Worm (Caenorhabditis elegans) whole organism, young adult: ENCODE results near the gene W07G1.1.

Source experiments
- B0035.1 ChIP-seq: sonication (generic microtip); optimal IDR thresholded peaks from 2 replicates; lab custom pipeline; 2016; ENCODE audit warnings: missing genetic modification characterization, mild to moderate bottlenecking, missing compliant biosample characterization, missing genotype, missing genetic modification reagents
- B0336.3 ChIP-seq: fragments of 200-800 bp; sonication (Bioruptor generic); IDR thresholded peaks from 2 replicates; pipeline ENCODE4 v1.3.6; 2022; ENCODE audit warnings: missing genetic modification characterization, missing compliant biosample characterization
- F10E7.11 ChIP-seq: sonication (generic microtip); optimal IDR thresholded peaks from 2 replicates; lab custom pipeline; 2017; ENCODE audit warnings: mild to moderate bottlenecking, missing genetic modification characterization, moderate library complexity, missing compliant biosample characterization
- F33H1.4 ChIP-seq: fragments of 200-800 bp; sonication (Bioruptor generic); IDR thresholded peaks from 2 replicates; pipeline ENCODE4 v1.3.6; 2022; ENCODE audit warnings: missing genetic modification reagents, missing genetic modification characterization, missing compliant biosample characterization
- K11D2.4 ChIP-seq: fragments of 200-800 bp; sonication (Bioruptor generic); IDR thresholded peaks from 2 replicates; pipeline ENCODE4 v1.3.6; 2022; ENCODE audit warnings: missing genetic modification reagents, missing genetic modification characterization, missing compliant biosample characterization
- K12H6.12 ChIP-seq: fragments of 200-800 bp; sonication (Bioruptor generic); optimal IDR thresholded peaks from 2 replicates; lab custom pipeline; 2018; ENCODE audit warnings: mild to moderate bottlenecking, missing genetic modification characterization, missing compliant biosample characterization
- T07F8.4 ChIP-seq: sonication (generic microtip); optimal IDR thresholded peaks from 2 replicates; lab custom pipeline; 2016; ENCODE audit warnings: mild to moderate bottlenecking, missing genetic modification characterization, moderate library complexity, missing compliant biosample characterization
- Y53F4B.3 ChIP-seq: fragments of 200-800 bp; sonication (Bioruptor generic); IDR thresholded peaks from 2 replicates; pipeline ENCODE4 v1.3.6; 2022; ENCODE audit warnings: missing genetic modification reagents, missing genetic modification characterization, missing compliant biosample characterization
- athp-1 ChIP-seq: sonication (generic microtip); optimal IDR thresholded peaks from 2 replicates; lab custom pipeline; 2017; ENCODE audit warnings: mild to moderate bottlenecking, missing genetic modification characterization, missing compliant biosample characterization
- attf-3 ChIP-seq: fragments of 200-800 bp; sonication (Bioruptor generic); conservative IDR thresholded peaks from 2 replicates; pipeline ENCODE4 v1.3.6; 2022; ENCODE audit warnings: missing genetic modification reagents, missing genetic modification characterization, missing compliant biosample characterization
- attf-6 ChIP-seq: fragments of 200-800 bp; sonication (Bioruptor generic); IDR thresholded peaks from 2 replicates; pipeline ENCODE4 v1.3.6; 2022; ENCODE audit warnings: missing genetic modification reagents, missing genetic modification characterization, missing compliant biosample characterization
- cebp-1 ChIP-seq, 2 experiments: fragments of 200-800 bp in 1 of 2; sonication (Bioruptor generic) in 1 of 2; sonication (generic microtip) in 1 of 2; IDR thresholded peaks in 1 of 2; optimal IDR thresholded peaks in 1 of 2; 2 replicates each; pipeline versions ENCODE4 v1.3.6 to Lab custom; 2017 to 2022; ENCODE audit warnings: missing compliant biosample characterization in 2 of 2, missing genetic modification characterization in 2 of 2, mild to moderate bottlenecking in 1 of 2, missing genetic modification reagents in 1 of 2, moderate library complexity in 1 of 2
- cebp-2 ChIP-seq: fragments of 200-800 bp; sonication (Bioruptor generic); IDR thresholded peaks from 2 replicates; pipeline ENCODE4 v1.3.6; 2022; ENCODE audit warnings: missing genetic modification characterization, missing compliant biosample characterization
- ceh-100 ChIP-seq: fragments of 200-800 bp; sonication (Bioruptor generic); IDR thresholded peaks from 2 replicates; pipeline ENCODE4 v1.3.6; 2022; ENCODE audit warnings: missing genetic modification reagents, missing genetic modification characterization, missing compliant biosample characterization
- chd-7 ChIP-seq: sonication (generic microtip); optimal IDR thresholded peaks from 2 replicates; lab custom pipeline; 2016; ENCODE audit warnings: mild to moderate bottlenecking, missing genetic modification characterization, moderate library complexity, missing compliant biosample characterization
- egl-18 ChIP-seq: fragments of 200-800 bp; sonication (Bioruptor generic); IDR thresholded peaks from 2 replicates; pipeline ENCODE4 v1.3.6; 2022; ENCODE audit warnings: missing genetic modification reagents, missing genetic modification characterization, missing compliant biosample characterization
- him-1 ChIP-seq: sonication (generic microtip); optimal IDR thresholded peaks from 2 replicates; lab custom pipeline; 2016; ENCODE audit warnings: missing genotype, missing genetic modification reagents, missing genetic modification characterization, missing compliant biosample characterization
- hlh-12 ChIP-seq: sonication (generic microtip); optimal IDR thresholded peaks from 2 replicates; lab custom pipeline; 2016; ENCODE audit warnings: missing genetic modification characterization, missing compliant biosample characterization
- hmg-1.2 ChIP-seq: fragments of 200-800 bp; sonication (Bioruptor generic); IDR thresholded peaks from 2 replicates; pipeline ENCODE4 v1.3.6; 2022; ENCODE audit warnings: missing genetic modification reagents, missing genetic modification characterization, missing compliant biosample characterization
- hsf-1 ChIP-seq: fragments of 200-800 bp; sonication (Bioruptor generic); IDR thresholded peaks from 2 replicates; pipeline ENCODE4 v1.3.6; 2022; ENCODE audit warnings: missing genetic modification reagents, missing genetic modification characterization, missing compliant biosample characterization
- lir-1 ChIP-seq: fragments of 200-800 bp; sonication (Bioruptor generic); conservative IDR thresholded peaks from 2 replicates; pipeline ENCODE4 v1.3.6; 2022; ENCODE audit warnings: missing genetic modification reagents, missing genetic modification characterization, missing compliant biosample characterization
- madf-6 ChIP-seq: fragments of 200-800 bp; sonication (Bioruptor generic); IDR thresholded peaks from 2 replicates; pipeline ENCODE4 v1.3.6; 2022; ENCODE audit warnings: missing genetic modification reagents, missing genetic modification characterization, missing compliant biosample characterization
- mcd-1 ChIP-seq: fragments of 200-800 bp; sonication (Bioruptor generic); IDR thresholded peaks from 2 replicates; pipeline ENCODE4 v1.3.6; 2022; ENCODE audit warnings: missing genetic modification reagents, missing genetic modification characterization, missing compliant biosample characterization
- mes-4 ChIP-seq: sonication (generic microtip); optimal IDR thresholded peaks from 2 replicates; lab custom pipeline; 2016; ENCODE audit warnings: missing genotype, missing genetic modification characterization, missing compliant biosample characterization
- mxl-1 ChIP-seq: sonication (generic microtip); optimal IDR thresholded peaks from 2 replicates; lab custom pipeline; 2016; ENCODE audit warnings: missing genetic modification characterization, missing compliant biosample characterization
- nhr-27 ChIP-seq: fragments of 200-800 bp; sonication (Bioruptor generic); optimal IDR thresholded peaks from 2 replicates; lab custom pipeline; 2018; ENCODE audit warnings: mild to moderate bottlenecking, missing genetic modification characterization, moderate library complexity, missing compliant biosample characterization
- nhr-80 ChIP-seq: sonication (generic microtip); optimal IDR thresholded peaks from 2 replicates; lab custom pipeline; 2016; ENCODE audit warnings: missing genetic modification characterization, missing compliant biosample characterization
- rcor-1 ChIP-seq: fragments of 200-800 bp; sonication (Bioruptor generic); IDR thresholded peaks from 2 replicates; pipeline ENCODE4 v1.3.6; 2022; ENCODE audit warnings: missing genetic modification reagents, missing genetic modification characterization, missing compliant biosample characterization
- rec-8 ChIP-seq, 2 experiments: sonication (generic microtip); optimal IDR thresholded peaks; 2 replicates each; lab custom pipeline; 2016; ENCODE audit warnings: mild to moderate bottlenecking in 2 of 2, missing genetic modification characterization in 2 of 2, missing genetic modification reagents in 2 of 2, missing genotype in 2 of 2, missing biosample characterization in 1 of 2, missing compliant biosample characterization in 1 of 2, moderate library complexity in 1 of 2
- rpc-1 ChIP-seq, 2 experiments: fragments of 150-350 bp in 1 of 2; sonication (generic microtip) in 1 of 2; optimal IDR thresholded peaks; 2 replicates each; lab custom pipeline; 2014 to 2018; ENCODE audit warnings: missing biosample characterization in 1 of 2, missing genetic modification characterization in 1 of 2, missing genetic modification reagents in 1 of 2, missing genotype in 1 of 2
- sdz-38 ChIP-seq: sonication (generic microtip); optimal IDR thresholded peaks from 2 replicates; lab custom pipeline; 2016; ENCODE audit warnings: missing genotype, missing genetic modification characterization, missing compliant biosample characterization
- snpc-4 ChIP-seq, 5 experiments: fragments of 150-350 bp in 1 of 5; sonication (generic microtip) in 4 of 5; optimal IDR thresholded peaks; 2 replicates each; lab custom pipeline; 2014 to 2018; ENCODE audit warnings: missing genetic modification characterization in 5 of 5, missing biosample characterization in 3 of 5, antibody characterized with exemption in 2 of 5, mild to moderate bottlenecking in 2 of 5, missing compliant biosample characterization in 2 of 5, missing genotype in 2 of 5, moderate library complexity in 2 of 5, missing genetic modification reagents in 1 of 5
- somi-1 ChIP-seq: fragments of 200-800 bp; sonication (Bioruptor generic); optimal IDR thresholded peaks from 2 replicates; lab custom pipeline; 2018; ENCODE audit warnings: mild to moderate bottlenecking, missing genetic modification characterization, missing compliant biosample characterization
- tbp1 ChIP-seq: fragments of 200-800 bp; sonication (Bioruptor generic); optimal IDR thresholded peaks from 2 replicates; lab custom pipeline; 2018; ENCODE audit warnings: mild to moderate bottlenecking, missing genetic modification characterization, missing compliant biosample characterization
- tlf-1 ChIP-seq: fragments of 200-800 bp; sonication (Bioruptor generic); optimal IDR thresholded peaks from 2 replicates; lab custom pipeline; 2018; ENCODE audit warnings: mild to moderate bottlenecking, missing genetic modification characterization, missing compliant biosample characterization
- zim-3 ChIP-seq: sonication (generic microtip); optimal IDR thresholded peaks from 2 replicates; lab custom pipeline; 2017; ENCODE audit warnings: mild to moderate bottlenecking, missing genetic modification characterization, moderate library complexity, missing compliant biosample characterization
- ztf-18 ChIP-seq: sonication (generic microtip); optimal IDR thresholded peaks from 2 replicates; lab custom pipeline; 2016; ENCODE audit warnings: missing genotype, mild to moderate bottlenecking, missing genetic modification characterization, missing compliant biosample characterization
- ztf-3 ChIP-seq: fragments of 200-800 bp; sonication (Bioruptor generic); optimal IDR thresholded peaks from 2 replicates; lab custom pipeline; 2018; ENCODE audit warnings: mild to moderate bottlenecking, missing genetic modification characterization, missing compliant biosample characterization
- ztf-6 ChIP-seq: fragments of 200-800 bp; sonication (Bioruptor generic); IDR thresholded peaks from 2 replicates; pipeline ENCODE4 v1.3.6; 2022; ENCODE audit warnings: missing genetic modification reagents, missing genetic modification characterization, missing compliant biosample characterization

Gene W07G1.1

ce11 chrII:13981819-13982218 is 42.4 kb upstream of the W07G1.1 start (continued):
- TF ChIP-seq F33H1.4 (GFP tag; lab: Robert Waterston, UW) (no peak), attf-6 (no peak), ztf-3 (no peak), hlh-12 (no peak)

- TF ChIP-seq ztf-18 (tag; lab: Kevin White, UChicago) (no peak), hmg-1.2 (GFP tag; lab: Robert Waterston, UW) (no peak), nhr-80 (peak; percentile 25)
Observed at ce11 chrII:13981097-13981496, 41.7 kb upstream of the W07G1.1 start, which contains the start of gene Y39G8B.9. Y39G8B.9 (plus strand) TSS chrII:13981365.

DNA sequence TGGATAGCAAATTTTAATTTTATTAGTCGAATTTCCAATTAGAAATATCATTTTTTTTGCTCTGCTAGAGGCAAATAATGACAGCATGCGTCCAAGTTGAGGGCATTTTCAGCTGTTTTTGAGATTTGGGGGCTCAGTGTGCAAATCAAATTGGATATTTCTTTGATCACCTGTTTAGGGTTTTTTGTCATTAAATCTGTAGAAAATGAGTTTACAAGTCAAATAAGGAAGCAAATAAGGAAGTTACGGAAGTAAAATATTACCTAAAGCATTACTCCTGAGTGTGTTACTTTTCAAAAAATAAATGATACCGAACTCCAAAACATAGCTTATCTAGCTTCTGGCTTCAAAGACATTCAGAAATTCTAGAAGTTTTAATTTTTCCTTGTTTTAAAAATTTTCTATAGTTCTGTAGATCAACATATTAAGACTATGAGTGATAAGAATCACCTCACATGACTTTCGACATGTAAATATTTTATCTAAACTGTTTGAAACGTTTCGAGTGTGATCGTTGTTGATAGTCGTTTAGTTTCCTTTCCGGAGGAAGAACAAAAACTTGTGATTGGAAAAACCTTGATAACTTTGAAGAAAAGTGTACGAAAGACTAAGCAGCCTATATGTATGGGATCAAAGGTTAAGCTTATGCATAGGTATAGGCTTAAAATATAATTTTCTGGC is 40.5 kb upstream of the W07G1.1 start, which contains the start of gene sre-48:
sre-48 (minus strand) TSS at position 51 of the 681 bp plus-strand sequence.
- no peak for TF ChIP-seq cebp-2 (GFP tag; lab: Robert Waterston, UW)
- no peak for TF ChIP-seq T07F8.4 (tag; lab: Kevin White, UChicago)

ce11 chrII:13977701-13978100 is 38.3 kb upstream of the W07G1.1 start:
- TF ChIP-seq hsf-1 (GFP tag; lab: Robert Waterston, UW) (peak; percentile 93), K12H6.12 (tag; lab: Kevin White, UChicago) (no peak), K11D2.4 (GFP tag; lab: Robert Waterston, UW) (no peak), rpc-1 (optimal IDR thresholded peaks at IDR 0.05; lab: Kevin White, UChicago) (peak; percentile 31), rpc-1 (tag; optimal IDR thresholded peaks at IDR 0.05; lab: Kevin White, UChicago) (no peak), ztf-6 (GFP tag; lab: Robert Waterston, UW) (no peak)

DNA sequence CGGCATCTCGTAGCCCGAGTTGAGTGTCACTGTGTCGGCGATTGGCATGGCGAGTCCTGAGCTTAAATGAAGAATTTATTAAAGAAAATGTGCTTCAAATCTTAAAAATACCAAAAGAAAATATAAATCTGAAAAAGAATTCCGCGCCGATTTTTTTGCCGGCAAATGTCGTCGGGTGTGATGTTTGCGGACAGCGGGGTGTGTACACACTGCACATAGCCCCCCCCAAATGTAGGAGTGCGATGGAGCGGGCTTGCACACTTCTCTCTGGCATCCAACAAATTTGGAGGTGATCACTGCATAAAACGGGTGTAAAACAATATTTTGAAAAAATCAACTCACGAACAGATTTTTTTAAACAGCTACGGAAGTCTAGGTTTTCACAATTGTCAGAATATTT is 36.7 kb upstream of the W07G1.1 start, which contains the start of gene Y39G8B.2:
Y39G8B.2 (minus strand) TSS at position 61 of the 400 bp plus-strand sequence.
- TF ChIP-seq egl-18 (no peak), tbp1 (GFP tag; lab: Kevin White, UChicago) (peak; percentile 45), B0336.3 (peak; percentile 50; the same call in 1 of the 2 replicates), ztf-18 (tag; lab: Kevin White, UChicago) (no peak), madf-6 (no peak), ztf-3 (no peak), zim-3 (tag; lab: Kevin White, UChicago) (no peak), rec-8 (tag; optimal IDR thresholded peaks at IDR 0.05; lab: Kevin White, UChicago) (no peak), mxl-1 (tag; lab: Kevin White, UChicago) (no peak), mes-4 (tag; lab: Kevin White, UChicago) (no peak), somi-1 (GFP tag; lab: Kevin White, UChicago) (no peak), nhr-80 (peak; percentile 74), F10E7.11 (tag; lab: Kevin White, UChicago) (no peak), snpc-4 (GFP tag; optimal IDR thresholded peaks at IDR 0.05; lab: Kevin White, UChicago) (no peak), snpc-4 (tag; optimal IDR thresholded peaks at IDR 0.05; lab: Kevin White, UChicago) (peak in 1 of 4 experiments; percentile 74), tlf-1 (GFP tag; lab: Kevin White, UChicago) (no peak), lir-1 (GFP tag; lab: Robert Waterston, UW) (no peak), B0035.1 (tag; lab: Kevin White, UChicago) (no peak), Y53F4B.3 (no peak), rcor-1 (peak; percentile 47; the same call in 1 of the 2 replicates), cebp-1 (GFP tag; IDR thresholded peaks at IDR 0.05; lab: Robert Waterston, UW) (no peak), cebp-1 (tag; optimal IDR thresholded peaks at IDR 0.05; lab: Kevin White, UChicago) (no peak), sdz-38 (tag; lab: Kevin White, UChicago) (no peak), nhr-27 (tag; lab: Kevin White, UChicago) (no peak), mcd-1 (GFP tag; lab: Robert Waterston, UW) (peak; percentile 96), ceh-100 (peak; percentile 63), athp-1 (tag; lab: Kevin White, UChicago) (peak; percentile 22), him-1 (tag; lab: Kevin White, UChicago) (no peak), chd-7 (tag; lab: Kevin White, UChicago) (peak; percentile 1), attf-3 (GFP tag; lab: Robert Waterston, UW) (0 out of 2 replicates have a peak, but pooled peaks have one; percentile 26)
